Worm (Caenorhabditis elegans) whole organism, young adult: Measurements from ENCODE around the gene pola-1.

ENCODE experiments used
- B0019.2 ChIP-seq: fragments of 200-800 bp; sonication (Bioruptor generic); conservative IDR thresholded peaks from 2 replicates; pipeline ENCODE4 v1.3.6; 2022; ENCODE audit warnings: missing genetic modification reagents, missing genetic modification characterization, missing compliant biosample characterization
- C17E4.6 ChIP-seq: fragments of 200-800 bp; sonication (Bioruptor generic); IDR thresholded peaks from 2 replicates; pipeline ENCODE4 v1.3.6; 2022; ENCODE audit warnings: missing genetic modification reagents, missing genetic modification characterization, missing compliant biosample characterization
- ceh-27 ChIP-seq: fragments of 200-800 bp; sonication (Bioruptor generic); optimal IDR thresholded peaks from 2 replicates; lab custom pipeline; 2018; ENCODE audit warnings: mild to moderate bottlenecking, missing genetic modification characterization, moderate library complexity, missing compliant biosample characterization
- ceh-79 ChIP-seq: sonication (generic microtip); optimal IDR thresholded peaks from 2 replicates; lab custom pipeline; 2017; ENCODE audit warnings: mild to moderate bottlenecking, missing genetic modification characterization, missing compliant biosample characterization
- dpff-1 ChIP-seq: sonication (generic microtip); optimal IDR thresholded peaks from 2 replicates; lab custom pipeline; 2017; ENCODE audit warnings: mild to moderate bottlenecking, missing genetic modification characterization, missing compliant biosample characterization
- egl-18 ChIP-seq: fragments of 200-800 bp; sonication (Bioruptor generic); IDR thresholded peaks from 2 replicates; pipeline ENCODE4 v1.3.6; 2022; ENCODE audit warnings: missing genetic modification reagents, missing genetic modification characterization, missing compliant biosample characterization
- ets-4 ChIP-seq: fragments of 200-800 bp; sonication (Bioruptor generic); optimal IDR thresholded peaks from 2 replicates; lab custom pipeline; 2018; ENCODE audit warnings: mild to moderate bottlenecking, missing genetic modification characterization, missing compliant biosample characterization
- hmg-1.2 ChIP-seq: fragments of 200-800 bp; sonication (Bioruptor generic); IDR thresholded peaks from 2 replicates; pipeline ENCODE4 v1.3.6; 2022; ENCODE audit warnings: missing genetic modification reagents, missing genetic modification characterization, missing compliant biosample characterization
- lin-26 ChIP-seq: fragments of 200-800 bp; sonication (Bioruptor generic); IDR thresholded peaks from 2 replicates; pipeline ENCODE4 v1.3.6; 2022; ENCODE audit warnings: missing genetic modification reagents, missing genetic modification characterization, missing compliant biosample characterization
- mcd-1 ChIP-seq: fragments of 200-800 bp; sonication (Bioruptor generic); IDR thresholded peaks from 2 replicates; pipeline ENCODE4 v1.3.6; 2022; ENCODE audit warnings: missing genetic modification reagents, missing genetic modification characterization, missing compliant biosample characterization
- pha-4 ChIP-seq: fragments of 150-350 bp; sonication (generic microtip); optimal IDR thresholded peaks from 2 replicates; lab custom pipeline; 2014; ENCODE audit warnings: missing biosample characterization, missing genetic modification reagents, missing genetic modification characterization
- snpc-1.3 ChIP-seq: sonication (generic microtip); optimal IDR thresholded peaks from 2 replicates; lab custom pipeline; 2017; ENCODE audit warnings: missing genetic modification characterization, mild to moderate bottlenecking, missing compliant biosample characterization, antibody characterized with exemption, moderate library complexity, missing genotype, missing genetic modification reagents; ENCODE audit not compliant: insufficient read depth
- unc-62 ChIP-seq: fragments of 150-350 bp; optimal IDR thresholded peaks from 2 replicates; lab custom pipeline; 2014; ENCODE audit warnings: missing biosample characterization, missing genetic modification reagents, missing genetic modification characterization
- zfh-2 ChIP-seq: fragments of 200-800 bp; sonication (Bioruptor generic); conservative IDR thresholded peaks from 2 replicates; pipeline ENCODE4 v1.3.6; 2022; ENCODE audit warnings: missing genetic modification reagents, missing genetic modification characterization, missing compliant biosample characterization

DNA sequence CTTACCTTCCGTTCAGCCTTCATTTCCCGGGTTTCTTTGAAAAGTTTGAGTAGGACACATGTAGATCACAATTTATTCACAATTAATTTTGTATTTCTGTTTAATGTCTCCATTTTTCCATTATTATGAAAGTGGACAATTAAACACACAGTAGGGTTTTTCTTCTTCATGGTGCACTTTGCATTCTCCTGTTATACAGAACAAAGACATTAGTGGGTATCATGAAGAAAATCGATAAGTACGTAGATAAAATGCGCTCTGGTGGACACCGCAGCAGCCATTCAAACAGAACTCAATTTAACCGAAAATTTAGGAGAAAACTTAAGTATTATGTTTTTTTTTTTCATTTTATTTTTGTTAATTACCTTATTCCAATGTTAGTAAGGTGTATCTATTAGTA lies 12.9 kb upstream of the pola-1 start:
- TF ChIP-seq dpff-1 (tag; lab: Kevin White, UChicago) (no peak), lin-26 (GFP tag; lab: Robert Waterston, UW) (no peak), pha-4 (tag; lab: Kevin White, UChicago) (no peak), snpc-1.3 (tag; lab: Kevin White, UChicago) (no peak), ets-4 (GFP tag; lab: Kevin White, UChicago) (no peak), unc-62 (no peak), ceh-27 (no peak), zfh-2 (GFP tag; lab: Robert Waterston, UW) (no peak), hmg-1.2 (GFP tag; lab: Robert Waterston, UW) (no peak), ceh-79 (tag; lab: Kevin White, UChicago) (no peak), mcd-1 (GFP tag; lab: Robert Waterston, UW) (no peak), egl-18 (no peak), C17E4.6 (GFP tag; lab: Robert Waterston, UW) (no peak), B0019.2 (GFP tag; lab: Robert Waterston, UW) (no peak)
